Fruit fly (Drosophila melanogaster): ENCODE data around the gene CG13284.

DNA sequence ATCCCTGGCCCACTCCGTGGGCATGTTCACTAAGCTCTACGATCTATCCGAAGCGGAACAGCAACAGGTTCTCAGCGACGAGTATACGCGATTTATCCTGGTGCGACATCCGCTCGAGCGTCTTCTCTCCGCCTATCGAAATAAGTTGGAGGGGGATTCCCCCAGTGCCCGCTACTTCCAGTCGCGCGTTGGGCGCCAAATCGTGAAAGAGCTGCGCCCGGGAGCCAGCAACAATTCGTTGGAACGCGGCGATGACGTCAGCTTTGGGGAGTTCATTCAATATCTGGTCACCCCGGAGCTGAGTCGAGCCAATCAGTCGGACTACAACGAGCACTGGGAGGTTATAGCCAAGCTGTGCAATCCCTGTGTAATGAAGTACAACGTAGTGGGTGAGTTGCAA, 36.8 kb upstream of the CG13284 start:
- TF ChIP-seq psq (optimal IDR thresholded peaks at IDR 0.05) (no peak), Sin3A (optimal IDR thresholded peaks at IDR 0.05) (no peak), h (optimal IDR thresholded peaks at IDR 0.05) (no peak), ttk (optimal IDR thresholded peaks at IDR 0.05) (no peak)

All from Kc167 (cell line).